Worm (Caenorhabditis elegans) whole organism, L1 larva: ENCODE results near the gene C49G7.12.

ENCODE experiments used
- F16B12.6 ChIP-seq: fragments of 150-350 bp; optimal IDR thresholded peaks from 2 replicates; lab custom pipeline; 2014; ENCODE audit warnings: missing biosample characterization, missing genetic modification characterization
- jun-1 ChIP-seq: fragments of 150-350 bp; optimal IDR thresholded peaks from 2 replicates; lab custom pipeline; 2014; ENCODE audit warnings: missing biosample characterization, missing genetic modification reagents, missing genetic modification characterization
- lin-35 ChIP-seq, 2 experiments: fragments of 150-350 bp; optimal IDR thresholded peaks; 2 replicates each; lab custom pipeline; 2014; ENCODE audit warnings: missing biosample characterization in 2 of 2, missing genetic modification characterization in 2 of 2, missing genetic modification reagents in 2 of 2
- mdl-1 ChIP-seq, 2 experiments: fragments of 150-350 bp; optimal IDR thresholded peaks; 2 replicates each; lab custom pipeline; 2014 to 2017; ENCODE audit warnings: missing biosample characterization in 2 of 2, missing genetic modification characterization in 2 of 2, inconsistent platforms in 1 of 2
- nhr-237 ChIP-seq: fragments of 150-350 bp; optimal IDR thresholded peaks from 2 replicates; lab custom pipeline; 2014; ENCODE audit warnings: missing biosample characterization, missing genetic modification characterization
- nhr-76 ChIP-seq: sonication (generic microtip); optimal IDR thresholded peaks from 2 replicates; lab custom pipeline; 2017; ENCODE audit warnings: missing biosample characterization, missing genetic modification characterization
- ztf-11 ChIP-seq, 2 experiments: sonication (generic microtip); optimal IDR thresholded peaks; 2 replicates each; lab custom pipeline; 2016 to 2017; ENCODE audit warnings: missing genetic modification characterization in 2 of 2, missing biosample characterization in 1 of 2, missing compliant biosample characterization in 1 of 2

- TF ChIP-seq lin-35 (GFP tag; optimal IDR thresholded peaks at IDR 0.05; lab: Kevin White, UChicago), result no peak
- TF ChIP-seq F16B12.6 (tag; lab: Kevin White, UChicago), result no peak
- no peak for TF ChIP-seq nhr-237 (tag; lab: Kevin White, UChicago)
- no peak for TF ChIP-seq mdl-1 (tag; optimal IDR thresholded peaks at IDR 0.05; lab: Kevin White, UChicago)
- no peak for TF ChIP-seq ztf-11 (tag; optimal IDR thresholded peaks at IDR 0.05; lab: Kevin White, UChicago)
- TF ChIP-seq nhr-76 (tag; lab: Kevin White, UChicago), result no peak
- no peak for TF ChIP-seq jun-1
These were observed 28.0 kb upstream of the C49G7.12 start, which contains the start of gene srh-4 for ce11 chrV:4010170-4010569.
